Worm (Caenorhabditis elegans) whole organism, early embryonic: ENCODE results near the gene tbx-36.

Experiments
- B0310.2 ChIP-seq: sonication (generic microtip); optimal IDR thresholded peaks from 2 replicates; lab custom pipeline; 2016; ENCODE audit warnings: mild to moderate bottlenecking, missing genetic modification characterization, missing compliant biosample characterization
- F13C5.2 ChIP-seq: sonication (generic microtip); optimal IDR thresholded peaks from 2 replicates; lab custom pipeline; 2017; ENCODE audit warnings: mild to moderate bottlenecking, missing genetic modification characterization, inconsistent platforms, missing compliant biosample characterization
- aly-1 ChIP-seq: sonication (generic microtip); optimal IDR thresholded peaks from 2 replicates; lab custom pipeline; 2016; ENCODE audit warnings: missing genetic modification characterization, missing compliant biosample characterization
- ama-1 ChIP-seq: fragments of 150-350 bp; optimal IDR thresholded peaks from 2 replicates; lab custom pipeline; 2014
- ceh-13 ChIP-seq: fragments of 200-800 bp; sonication (Bioruptor generic); optimal IDR thresholded peaks from 2 replicates; lab custom pipeline; 2018; ENCODE audit warnings: mild to moderate bottlenecking, missing genetic modification characterization, missing compliant biosample characterization
- ceh-36 ChIP-seq: sonication (generic microtip); optimal IDR thresholded peaks from 2 replicates; lab custom pipeline; 2016; ENCODE audit warnings: missing genetic modification characterization, inconsistent platforms, missing compliant biosample characterization
- ets-7 ChIP-seq: sonication (generic microtip); optimal IDR thresholded peaks from 2 replicates; lab custom pipeline; 2016; ENCODE audit warnings: missing genotype, missing genetic modification characterization, missing compliant biosample characterization
- flt-1 ChIP-seq: fragments of 200-800 bp; sonication (Bioruptor generic); IDR thresholded peaks from 2 replicates; pipeline ENCODE4 v1.3.6; 2022; ENCODE audit warnings: missing genetic modification characterization, missing compliant biosample characterization
- hmbx-1 ChIP-seq: sonication (generic microtip); optimal IDR thresholded peaks from 2 replicates; lab custom pipeline; 2016; ENCODE audit warnings: mild to moderate bottlenecking, missing genetic modification characterization, missing compliant biosample characterization
- hmg-4 ChIP-seq: fragments of 200-800 bp; sonication (Bioruptor generic); optimal IDR thresholded peaks from 2 replicates; lab custom pipeline; 2018; ENCODE audit warnings: mild to moderate bottlenecking, missing genetic modification characterization, missing compliant biosample characterization
- hnd-1 ChIP-seq: sonication (generic microtip); optimal IDR thresholded peaks from 2 replicates; lab custom pipeline; 2016; ENCODE audit warnings: missing genetic modification characterization, missing compliant biosample characterization
- pes-1 ChIP-seq: fragments of 200-800 bp; sonication (Bioruptor generic); IDR thresholded peaks from 2 replicates; pipeline ENCODE4 v1.3.6; 2022; ENCODE audit warnings: missing genetic modification reagents, missing genetic modification characterization, missing compliant biosample characterization
- scrt-1 ChIP-seq: fragments of 200-800 bp; sonication (Bioruptor generic); IDR thresholded peaks from 2 replicates; pipeline ENCODE4 v1.3.6; 2022; ENCODE audit warnings: missing genetic modification characterization, missing compliant biosample characterization
- sea-1 ChIP-seq: fragments of 200-800 bp; sonication (Bioruptor generic); conservative IDR thresholded peaks from 2 replicates; pipeline ENCODE4 v1.3.6; 2022; ENCODE audit warnings: missing genetic modification characterization, missing compliant biosample characterization
- tbx-11 ChIP-seq: fragments of 200-800 bp; sonication (Bioruptor generic); IDR thresholded peaks from 2 replicates; pipeline ENCODE4 v1.3.6; 2022; ENCODE audit warnings: missing genetic modification characterization, missing compliant biosample characterization
- tbx-37 ChIP-seq: fragments of 200-800 bp; sonication (Bioruptor generic); conservative IDR thresholded peaks from 2 replicates; pipeline ENCODE4 v1.3.6; 2022; ENCODE audit warnings: missing genetic modification reagents, missing genetic modification characterization, missing compliant biosample characterization
- tra-4 ChIP-seq: sonication (generic microtip); optimal IDR thresholded peaks from 2 replicates; lab custom pipeline; 2017; ENCODE audit warnings: missing genetic modification characterization, missing compliant biosample characterization

tbx-36 gene

DNA sequence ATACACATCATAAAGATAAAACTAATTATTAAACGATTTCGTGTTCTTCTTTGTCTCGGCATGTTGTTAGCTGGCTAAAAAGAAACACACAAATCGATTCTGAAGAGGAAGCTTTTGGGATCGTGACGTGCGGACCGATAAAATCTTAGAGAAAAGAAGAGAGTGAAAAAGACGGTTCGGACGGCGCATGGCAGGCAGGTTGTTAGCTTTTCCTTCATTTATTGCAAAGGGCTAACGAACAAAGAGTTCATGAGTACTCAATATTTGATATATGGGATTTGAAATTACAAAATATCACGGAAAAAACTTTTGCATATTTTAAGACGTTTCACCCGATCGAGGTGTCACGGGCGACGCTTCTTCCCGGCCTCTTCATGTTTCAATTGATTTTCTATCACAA is 4.7 kb upstream of the tbx-36 start, which contains the start of gene ZK829.3:
TSS of gene ZK829.3 (minus strand) at position 101 of the 400 bp plus-strand sequence.
- TF ChIP-seq sea-1 (GFP tag; lab: Robert Waterston, UW) (no peak), tbx-37 (GFP tag; lab: Robert Waterston, UW) (no peak), ceh-36 (tag; lab: Kevin White, UChicago) (no peak), pes-1 (GFP tag; lab: Robert Waterston, UW) (no peak), hmbx-1 (tag; lab: Kevin White, UChicago) (no peak), tra-4 (no peak), F13C5.2 (tag; lab: Kevin White, UChicago) (no peak), tbx-11 (no peak), B0310.2 (tag; lab: Kevin White, UChicago) (no peak), ets-7 (tag; lab: Kevin White, UChicago) (no peak), aly-1 (tag; lab: Kevin White, UChicago) (no peak), flt-1 (GFP tag; lab: Robert Waterston, UW) (no peak), scrt-1 (no peak), ama-1 (lab: Kevin White, UChicago) (no peak)

ce11 chrIV:11949717-11950116 is 653 bp upstream of the tbx-36 start, which contains the start of gene hdl-1:
Gene hdl-1 (minus strand): TSS chrIV:11949817.
- no peak for TF ChIP-seq hmbx-1 (tag; lab: Kevin White, UChicago)
- no peak for TF ChIP-seq aly-1 (tag; lab: Kevin White, UChicago)
- TF ChIP-seq hnd-1 (tag; lab: Kevin White, UChicago), result no peak
- no peak for TF ChIP-seq hmg-4 (GFP tag; lab: Kevin White, UChicago)
- no peak for TF ChIP-seq scrt-1
- no peak for TF ChIP-seq ceh-36 (tag; lab: Kevin White, UChicago)
- TF ChIP-seq ama-1 (lab: Kevin White, UChicago), result no peak
- TF ChIP-seq tbx-11, result no peak
- no peak for TF ChIP-seq ceh-13 (GFP tag; lab: Kevin White, UChicago)
- no peak for TF ChIP-seq flt-1 (GFP tag; lab: Robert Waterston, UW)
- no peak for TF ChIP-seq F13C5.2 (tag; lab: Kevin White, UChicago)
- TF ChIP-seq tra-4, result no peak

ce11 chrIV:11952612-11953299 is 2.4 kb downstream of the tbx-36 start, which contains the start of gene gdh-1:
Gene gdh-1 (plus strand): TSS chrIV:11953249.
- no peak for TF ChIP-seq aly-1 (tag; lab: Kevin White, UChicago)
- no peak for TF ChIP-seq pes-1 (GFP tag; lab: Robert Waterston, UW)
- no peak for TF ChIP-seq tra-4
- TF ChIP-seq sea-1 (GFP tag; lab: Robert Waterston, UW), result no peak

- no peak for TF ChIP-seq ceh-36 (tag; lab: Kevin White, UChicago)
- no peak for TF ChIP-seq sea-1 (GFP tag; lab: Robert Waterston, UW)
- no peak for TF ChIP-seq ets-7 (tag; lab: Kevin White, UChicago)
These were observed 5.2 kb downstream of the tbx-36 start for ce11 chrIV:11955592-11955991.

- TF ChIP-seq pes-1 (GFP tag; lab: Robert Waterston, UW) (no peak), ama-1 (lab: Kevin White, UChicago) (no peak), hmbx-1 (tag; lab: Kevin White, UChicago) (no peak)
These were observed 6.0 kb downstream of the tbx-36 start for ce11 chrIV:11956387-11956786.

DNA sequence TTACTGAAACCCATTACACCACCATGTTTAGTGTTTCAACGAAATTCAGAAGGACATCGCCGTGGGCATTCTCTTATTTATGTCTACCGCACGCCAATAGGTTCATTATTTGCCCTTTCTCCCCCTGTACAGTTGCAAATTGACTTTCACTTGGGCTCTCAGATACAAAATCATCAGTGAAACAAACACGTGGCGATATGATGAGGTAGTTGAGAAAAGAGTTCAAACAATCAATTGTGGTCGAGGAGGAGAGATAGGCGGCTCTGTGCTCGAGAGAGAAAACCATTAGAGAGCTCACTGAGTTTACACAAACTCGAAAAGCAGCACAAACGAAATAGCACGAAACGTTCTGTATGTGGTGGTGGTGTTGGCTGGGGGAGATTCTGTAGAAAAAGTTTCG is 6.7 kb downstream of the tbx-36 start:
- TF ChIP-seq tbx-37 (GFP tag; lab: Robert Waterston, UW) (no peak), sea-1 (GFP tag; lab: Robert Waterston, UW) (no peak), flt-1 (GFP tag; lab: Robert Waterston, UW) (no peak), pes-1 (GFP tag; lab: Robert Waterston, UW) (no peak), B0310.2 (tag; lab: Kevin White, UChicago) (no peak), ceh-36 (tag; lab: Kevin White, UChicago) (no peak), ceh-13 (GFP tag; lab: Kevin White, UChicago) (no peak)

DNA sequence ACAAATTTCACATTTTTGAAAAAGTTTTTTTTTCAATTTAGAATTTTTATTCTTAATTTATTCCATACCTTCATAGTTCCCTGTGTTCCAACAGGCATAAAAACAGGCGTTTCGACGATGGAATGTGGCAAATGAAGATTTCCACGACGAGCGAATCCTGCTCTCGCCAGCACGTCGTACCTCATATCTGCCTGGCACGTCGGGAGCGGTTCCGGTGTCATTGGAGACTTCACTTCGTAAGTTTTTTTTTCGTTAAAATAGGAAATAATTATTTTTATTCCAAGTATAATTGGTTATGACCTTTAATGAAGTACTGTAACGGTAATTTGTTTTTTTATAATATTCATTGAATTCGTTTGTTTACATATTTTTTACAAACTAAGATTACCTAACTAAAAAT is 9.2 kb downstream of the tbx-36 start, which contains the start of gene tgt-1:
TSS of gene tgt-1 (minus strand) at position 232 of the 400 bp plus-strand sequence.
- no peak for TF ChIP-seq hnd-1 (tag; lab: Kevin White, UChicago)

- no peak for TF ChIP-seq pes-1 (GFP tag; lab: Robert Waterston, UW)
- TF ChIP-seq F13C5.2 (tag; lab: Kevin White, UChicago), result no peak
- peak; percentile 42; the same call in 1 of the 2 replicates for TF ChIP-seq flt-1 (GFP tag; lab: Robert Waterston, UW)
These were observed 11.3 kb downstream of the tbx-36 start, which contains the start of gene ZK829.7 for ce11 chrIV:11961485-11962255. Gene ZK829.7 (minus strand): TSS chrIV:11961535.
